Fruit fly (Drosophila melanogaster): Measurements from ENCODE around the gene CG3213.

CG3213 gene

DNA sequence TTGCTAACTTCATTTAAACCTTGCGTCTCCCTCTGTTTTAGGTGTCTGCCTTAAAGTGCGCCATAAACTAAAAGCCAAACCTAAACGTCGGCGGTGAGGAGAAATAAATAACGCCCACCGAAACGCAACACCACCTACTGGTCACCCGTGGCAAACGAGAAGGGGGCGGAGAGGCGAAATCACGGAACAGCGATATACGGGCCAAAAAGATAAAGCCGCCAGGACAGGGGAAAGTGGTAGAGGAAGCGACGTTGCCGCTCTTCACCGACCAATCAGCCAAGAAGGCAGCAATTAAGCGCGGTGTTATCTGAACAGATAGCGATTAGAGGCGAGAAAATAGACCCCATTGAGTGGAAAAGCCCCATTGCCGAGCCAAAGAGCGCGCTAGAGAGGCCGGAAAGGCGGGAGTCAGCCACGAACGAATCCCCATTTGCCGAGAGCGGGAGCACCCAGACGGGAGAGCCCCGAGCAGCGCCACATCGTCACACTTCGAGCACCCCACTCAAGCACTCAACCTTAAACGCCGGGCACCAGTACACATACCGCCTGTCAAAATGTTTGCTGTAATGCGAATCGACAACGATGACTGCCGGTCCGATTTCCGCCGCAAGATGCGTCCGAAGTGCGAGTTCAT, 25.7 kb upstream of the CG3213 start (continued):
- TF ChIP-seq Deaf1 (tag; optimal IDR thresholded peaks at IDR 0.05) (peak; percentile 45), ab (GFP tag; optimal IDR thresholded peaks at IDR 0.05) (no peak), sens-2 (GFP tag; IDR thresholded peaks at IDR 0.05) (0 out of 2 replicates have a peak, but pooled peaks have one; percentile 28), HLH4C (GFP tag; IDR thresholded peaks at IDR 0.05; ENCODE audit: partially characterized antibody) (peak; percentile 49; the same call in 1 of the 3 replicates), Nf-YB (GFP tag; optimal IDR thresholded peaks at IDR 0.05) (peak; percentile 95), Lim3 (GFP tag; IDR thresholded peaks at IDR 0.05) (no peak), CG11085 (GFP tag; IDR thresholded peaks at IDR 0.05) (no peak), z (GFP tag; IDR thresholded peaks at IDR 0.05) (peak; percentile 95), yki (optimal IDR thresholded peaks at IDR 0.05) (peak; percentile 95), Dll (GFP tag; IDR thresholded peaks at IDR 0.05; ENCODE audit: partially characterized antibody) (peak; percentile 62; the same call in 3 of the 4 replicates)

DNA sequence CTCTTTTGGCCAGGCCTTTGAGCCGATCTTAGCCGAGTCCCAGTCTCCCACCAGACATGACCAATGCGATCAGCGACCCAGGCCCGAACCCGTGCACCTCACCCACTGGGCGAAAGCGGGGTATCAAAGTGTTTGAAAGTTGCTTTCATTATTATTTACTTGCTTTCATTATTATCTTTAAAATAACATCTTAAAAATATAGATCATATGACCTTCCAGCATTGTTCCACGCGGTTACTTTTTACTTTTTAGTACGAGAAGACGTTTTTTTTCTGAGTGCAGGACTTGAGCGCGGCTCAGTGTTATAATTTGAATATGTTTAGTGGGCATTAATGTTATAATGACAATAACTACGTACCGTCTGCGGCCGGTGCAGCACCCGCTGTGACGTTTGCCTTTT, 23.6 kb upstream of the CG3213 start:
- TF ChIP-seq ems (GFP tag; optimal IDR thresholded peaks at IDR 0.05) (no peak), CG7745 (tag; optimal IDR thresholded peaks at IDR 0.05) (no peak), z (GFP tag; IDR thresholded peaks at IDR 0.05) (no peak), CoRest (tag; optimal IDR thresholded peaks at IDR 0.05) (no peak), CG31441 (GFP tag; IDR thresholded peaks at IDR 0.05) (0 out of 2 replicates have a peak, but pooled peaks have one; percentile 26), zf30C (GFP tag; optimal IDR thresholded peaks at IDR 0.05) (peak; percentile 34), CG13624 (GFP tag; optimal IDR thresholded peaks at IDR 0.05) (no peak), MESR4 (GFP tag; optimal IDR thresholded peaks at IDR 0.05) (no peak), CG7372 (GFP tag; IDR thresholded peaks at IDR 0.05) (no peak), knrl (GFP tag; IDR thresholded peaks at IDR 0.05; ENCODE audit: partially characterized antibody) (no peak), NFAT (GFP tag; IDR thresholded peaks at IDR 0.05) (no peak), sob (GFP tag; IDR thresholded peaks at IDR 0.05) (no peak), CG8478 (optimal IDR thresholded peaks at IDR 0.05) (no peak), CG15011 (GFP tag; optimal IDR thresholded peaks at IDR 0.05) (no peak), Max (GFP tag; optimal IDR thresholded peaks at IDR 0.05) (no peak), croc (GFP tag; conservative IDR thresholded peaks at IDR 0.05) (peak; percentile 30; the same call in 1 of the 3 replicates), CG10209 (GFP tag; optimal IDR thresholded peaks at IDR 0.05) (no peak), CG13296 (GFP tag; optimal IDR thresholded peaks at IDR 0.05) (no peak), Doc3 (GFP tag; IDR thresholded peaks at IDR 0.05; ENCODE audit: partially characterized antibody) (no peak), Rfx (GFP tag; IDR thresholded peaks at IDR 0.05) (no peak), dimm (GFP tag; IDR thresholded peaks at IDR 0.05) (no peak), prd (optimal IDR thresholded peaks at IDR 0.05) (no peak), prd (GFP tag; IDR thresholded peaks at IDR 0.05) (peak; percentile 32; the same call in 1 of the 3 replicates), eve (GFP tag; optimal IDR thresholded peaks at IDR 0.05) (no peak), CG9727 (GFP tag; optimal IDR thresholded peaks at IDR 0.05) (peak; percentile 3), tgo (GFP tag; IDR thresholded peaks at IDR 0.05) (no peak), Atf6 (GFP tag; IDR thresholded peaks at IDR 0.05) (no peak), dmrt99B (tag; optimal IDR thresholded peaks at IDR 0.05) (no peak), Nf-YA (GFP tag; IDR thresholded peaks at IDR 0.05) (no peak), bab2 (GFP tag; optimal IDR thresholded peaks at IDR 0.05) (no peak), C15 (GFP tag; IDR thresholded peaks at IDR 0.05) (no peak), dati (GFP tag; IDR thresholded peaks at IDR 0.05) (no peak), CG18262 (tag; optimal IDR thresholded peaks at IDR 0.05) (peak; percentile 40), CG10959 (GFP tag; IDR thresholded peaks at IDR 0.05) (no peak), insv (GFP tag; optimal IDR thresholded peaks at IDR 0.05) (no peak), Hr78 (GFP tag; optimal IDR thresholded peaks at IDR 0.05) (no peak), CG34376 (GFP tag; optimal IDR thresholded peaks at IDR 0.05) (no peak), cwo (GFP tag; optimal IDR thresholded peaks at IDR 0.05) (no peak), CG10462 (GFP tag; optimal IDR thresholded peaks at IDR 0.05) (no peak), Side (GFP tag; optimal IDR thresholded peaks at IDR 0.05) (no peak), oc (tag; optimal IDR thresholded peaks at IDR 0.05) (no peak)

Data from whole organism, embryonic.